Worm (Caenorhabditis elegans): Measurements from ENCODE around the gene F21H7.2.

The F21H7.2 gene

ce11 chrV:16246579-16246978 is 16.8 kb upstream of the F21H7.2 start, which contains the start of gene srh-95:
Gene srh-95 (plus strand): TSS chrV:16246879.
- no peak for TF ChIP-seq unc-39 (tag; optimal IDR thresholded peaks at IDR 0.05)

- TF ChIP-seq nhr-12 (tag; optimal IDR thresholded peaks at IDR 0.05): no peak
- TF ChIP-seq skn-1 (tag; optimal IDR thresholded peaks at IDR 0.05): no peak
- no peak for TF ChIP-seq fkh-10 (GFP tag; optimal IDR thresholded peaks at IDR 0.05)
- no peak for TF ChIP-seq tbx-2 (tag; optimal IDR thresholded peaks at IDR 0.05)
- TF ChIP-seq mml-1 (tag; optimal IDR thresholded peaks at IDR 0.05): no peak
- TF ChIP-seq egl-5 (tag; optimal IDR thresholded peaks at IDR 0.05): no peak
- no peak for TF ChIP-seq ceh-16 (tag; optimal IDR thresholded peaks at IDR 0.05)
- no peak for TF ChIP-seq ceh-9 (tag; optimal IDR thresholded peaks at IDR 0.05)
- no peak for TF ChIP-seq pha-4 (tag; optimal IDR thresholded peaks at IDR 0.05)
- no peak for TF ChIP-seq hmg-11 (tag; optimal IDR thresholded peaks at IDR 0.05)
- no peak for TF ChIP-seq fkh-2 (tag; optimal IDR thresholded peaks at IDR 0.05)
- TF ChIP-seq nfya-1 (tag; optimal IDR thresholded peaks at IDR 0.05; ENCODE audit: insufficient read depth): no peak
- no peak for TF ChIP-seq ztf-4 (tag; optimal IDR thresholded peaks at IDR 0.05)
- TF ChIP-seq nhr-77 (tag; optimal IDR thresholded peaks at IDR 0.05): no peak
Measured at ce11 chrV:16244078-16244477, 14.3 kb upstream of the F21H7.2 start, which contains the start of gene srh-104. Gene srh-104 (minus strand): TSS chrV:16244178.

DNA sequence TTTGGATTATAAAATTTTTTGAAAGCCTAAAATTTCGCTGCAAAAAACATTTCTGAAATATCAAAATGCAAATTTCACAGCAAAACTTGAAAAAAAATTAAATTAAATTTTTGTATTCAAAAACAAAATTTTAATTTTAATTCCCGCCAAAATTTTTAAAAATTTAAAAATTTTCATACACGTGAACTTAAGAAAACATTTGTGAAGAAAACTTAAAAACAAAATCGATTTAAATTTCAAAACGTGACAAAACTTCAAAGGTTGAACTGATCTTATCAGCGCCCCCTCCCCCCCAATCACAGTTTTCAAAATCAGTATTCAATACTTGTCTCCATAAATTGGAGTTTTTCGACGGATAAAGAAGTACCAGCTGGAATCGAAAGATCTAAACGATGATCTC is 7.4 kb upstream of the F21H7.2 start, which contains the start of gene F21H7.5:
F21H7.5 (plus strand) TSS at position 301 of the 400 bp plus-strand sequence.
- no peak for TF ChIP-seq pha-4 (tag; optimal IDR thresholded peaks at IDR 0.05)
- no peak for TF ChIP-seq elt-3 (tag; optimal IDR thresholded peaks at IDR 0.05)
- no peak for TF ChIP-seq skn-1 (tag; optimal IDR thresholded peaks at IDR 0.05)
- no peak for TF ChIP-seq nhr-23 (tag; optimal IDR thresholded peaks at IDR 0.05)
- no peak for TF ChIP-seq daf-12 (tag; optimal IDR thresholded peaks at IDR 0.05)
- TF ChIP-seq mdl-1 (tag; optimal IDR thresholded peaks at IDR 0.05): no peak
- no peak for TF ChIP-seq lsy-12 (tag; optimal IDR thresholded peaks at IDR 0.05)
- TF ChIP-seq ZK546.5 (tag; optimal IDR thresholded peaks at IDR 0.05): no peak
- no peak for TF ChIP-seq ceh-16 (tag; optimal IDR thresholded peaks at IDR 0.05)
- no peak for TF ChIP-seq R02D3.7 (tag; optimal IDR thresholded peaks at IDR 0.05)
- no peak for TF ChIP-seq unc-62 (GFP tag; optimal IDR thresholded peaks at IDR 0.05)
- TF ChIP-seq lin-15B (tag; optimal IDR thresholded peaks at IDR 0.05): no peak

DNA sequence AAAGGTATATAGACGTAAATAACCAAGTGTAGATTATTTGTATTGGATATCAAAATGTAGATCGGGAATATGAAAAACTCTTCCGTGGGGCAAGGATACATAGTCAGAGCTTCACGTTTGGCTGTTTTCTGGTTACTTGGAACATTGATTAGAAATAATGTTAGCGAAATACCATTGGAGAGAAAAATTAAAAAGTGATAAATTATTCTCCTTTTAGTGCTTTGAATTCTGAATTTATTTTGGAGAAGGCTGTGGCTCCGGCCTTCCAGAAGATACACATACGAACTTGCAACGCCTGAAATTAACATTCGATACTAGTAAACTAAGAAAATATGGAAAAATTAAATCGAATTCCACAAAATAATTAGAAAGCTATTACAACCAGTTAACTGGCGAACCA is 5.9 kb upstream of the F21H7.2 start, which contains the start of gene srh-98:
srh-98 (minus strand) TSS at position 101 of the 400 bp plus-strand sequence.
- TF ChIP-seq elt-2 (tag; optimal IDR thresholded peaks at IDR 0.05) (no peak), fos-1 (tag; optimal IDR thresholded peaks at IDR 0.05) (no peak), unc-62 (GFP tag; optimal IDR thresholded peaks at IDR 0.05) (no peak), nhr-25 (tag; optimal IDR thresholded peaks at IDR 0.05) (no peak), mml-1 (tag; optimal IDR thresholded peaks at IDR 0.05) (no peak), nhr-76 (tag; optimal IDR thresholded peaks at IDR 0.05) (no peak), ztf-4 (tag; optimal IDR thresholded peaks at IDR 0.05) (no peak), ztf-11 (tag; optimal IDR thresholded peaks at IDR 0.05) (no peak), snpc-4 (tag; optimal IDR thresholded peaks at IDR 0.05) (no peak), lsy-12 (tag; optimal IDR thresholded peaks at IDR 0.05) (no peak), nhr-11 (tag; optimal IDR thresholded peaks at IDR 0.05) (no peak), ceh-82 (tag; optimal IDR thresholded peaks at IDR 0.05) (no peak), nhr-77 (tag; optimal IDR thresholded peaks at IDR 0.05) (no peak), pha-4 (tag; optimal IDR thresholded peaks at IDR 0.05) (no peak), tbx-2 (tag; optimal IDR thresholded peaks at IDR 0.05) (no peak), mdl-1 (tag; optimal IDR thresholded peaks at IDR 0.05) (no peak), unc-39 (tag; optimal IDR thresholded peaks at IDR 0.05) (no peak), elt-1 (tag; optimal IDR thresholded peaks at IDR 0.05) (no peak), lin-39 (tag; optimal IDR thresholded peaks at IDR 0.05) (no peak), ceh-28 (tag; optimal IDR thresholded peaks at IDR 0.05) (no peak)

DNA sequence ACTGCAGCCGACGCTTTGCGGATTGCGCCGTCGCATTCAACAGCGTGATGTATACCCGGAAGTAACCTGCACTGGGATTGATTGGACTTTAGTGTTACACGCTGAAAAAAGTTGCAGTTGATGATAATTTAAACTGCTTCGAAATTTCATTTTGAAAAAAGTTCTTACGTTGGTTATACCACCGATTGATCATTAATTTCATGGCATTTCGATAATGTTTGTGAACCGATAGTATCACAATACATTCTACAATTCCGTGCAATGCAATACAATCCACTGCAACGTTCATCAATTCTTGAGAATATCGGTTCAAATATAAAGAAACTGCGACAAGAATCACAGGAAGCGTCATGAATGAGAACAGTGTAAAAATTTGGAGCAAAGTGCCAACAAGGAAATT is 5.3 kb upstream of the F21H7.2 start, which contains the start of gene F21H7.3:
F21H7.3 (minus strand) TSS at position 101 of the 400 bp plus-strand sequence.
- TF ChIP-seq aly-2 (tag; optimal IDR thresholded peaks at IDR 0.05): no peak
- no peak for TF ChIP-seq unc-39 (tag; optimal IDR thresholded peaks at IDR 0.05)
- TF ChIP-seq snpc-4 (tag; optimal IDR thresholded peaks at IDR 0.05): no peak
- TF ChIP-seq ceh-28 (tag; optimal IDR thresholded peaks at IDR 0.05): no peak
- TF ChIP-seq elt-2 (tag; optimal IDR thresholded peaks at IDR 0.05): no peak
- no peak for TF ChIP-seq lin-15B (tag; optimal IDR thresholded peaks at IDR 0.05)
- TF ChIP-seq pqm-1 (tag; optimal IDR thresholded peaks at IDR 0.05): no peak
- TF ChIP-seq ceh-9 (tag; optimal IDR thresholded peaks at IDR 0.05): no peak
- no peak for TF ChIP-seq elt-1 (tag; optimal IDR thresholded peaks at IDR 0.05)
- no peak for TF ChIP-seq nhr-28 (tag; optimal IDR thresholded peaks at IDR 0.05)
- TF ChIP-seq pha-4 (tag; optimal IDR thresholded peaks at IDR 0.05): no peak
- TF ChIP-seq fkh-10 (GFP tag; optimal IDR thresholded peaks at IDR 0.05): no peak
- TF ChIP-seq nfya-1 (tag; optimal IDR thresholded peaks at IDR 0.05; ENCODE audit: insufficient read depth): no peak
- no peak for TF ChIP-seq hmg-11 (tag; optimal IDR thresholded peaks at IDR 0.05)
- no peak for TF ChIP-seq lsy-12 (tag; optimal IDR thresholded peaks at IDR 0.05)
- TF ChIP-seq nhr-43 (tag; optimal IDR thresholded peaks at IDR 0.05; ENCODE audit: poor library complexity, severe bottlenecking): no peak
- no peak for TF ChIP-seq sea-2 (GFP tag; optimal IDR thresholded peaks at IDR 0.05)
